Worm (Caenorhabditis elegans): Measurements from ENCODE around the gene utx-1.

DNA sequence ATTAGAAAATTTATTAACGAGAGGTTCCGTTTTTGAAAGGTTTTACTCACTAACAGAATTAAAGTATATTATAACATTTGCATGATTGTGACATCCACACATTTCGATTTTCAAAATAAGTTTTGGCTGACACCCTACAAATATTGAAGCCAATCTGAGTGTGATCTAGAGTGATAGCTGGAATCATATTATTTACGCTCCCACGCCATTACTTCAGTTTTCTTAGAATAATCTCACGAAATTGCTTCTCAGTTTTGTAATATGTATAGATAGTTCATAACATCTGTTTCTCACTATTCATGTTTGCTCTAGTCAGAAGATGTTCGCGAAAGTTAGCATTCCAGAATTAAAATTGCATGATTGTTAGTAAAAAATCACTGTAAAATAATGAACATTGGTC lies 55.3 kb downstream of the utx-1 start:
- TF ChIP-seq sea-1 (GFP tag; conservative IDR thresholded peaks at IDR 0.05) (no peak), ama-1 (optimal IDR thresholded peaks at IDR 0.05) (no peak), tbx-37 (GFP tag; conservative IDR thresholded peaks at IDR 0.05) (no peak), tra-4 (tag; optimal IDR thresholded peaks at IDR 0.05) (no peak), pes-1 (GFP tag; IDR thresholded peaks at IDR 0.05) (no peak), hmbx-1 (tag; optimal IDR thresholded peaks at IDR 0.05) (no peak), aly-1 (tag; optimal IDR thresholded peaks at IDR 0.05) (no peak), B0310.2 (tag; optimal IDR thresholded peaks at IDR 0.05) (no peak)
